Worm (Caenorhabditis elegans) whole organism, L2 larva: ENCODE results near the gene pals-19.

Source experiments
- crh-2 ChIP-seq: sonication (generic microtip); optimal IDR thresholded peaks from 2 replicates; lab custom pipeline; 2017; ENCODE audit warnings: missing biosample characterization, missing genetic modification characterization
- lin-39 ChIP-seq: fragments of 150-350 bp; optimal IDR thresholded peaks from 2 replicates; lab custom pipeline; 2014; ENCODE audit warnings: missing biosample characterization, missing genetic modification reagents, missing genetic modification characterization
- mab-5 ChIP-seq: fragments of 150-350 bp; optimal IDR thresholded peaks from 2 replicates; lab custom pipeline; 2014; ENCODE audit warnings: missing biosample characterization, missing genetic modification characterization
- nhr-23 ChIP-seq: fragments of 150-350 bp; optimal IDR thresholded peaks from 2 replicates; lab custom pipeline; 2014; ENCODE audit warnings: missing biosample characterization, missing genetic modification reagents, missing genetic modification characterization
- nhr-6 ChIP-seq: fragments of 150-350 bp; optimal IDR thresholded peaks from 2 replicates; lab custom pipeline; 2014; ENCODE audit warnings: missing biosample characterization, missing genetic modification characterization
- nhr-77 ChIP-seq: fragments of 150-350 bp; optimal IDR thresholded peaks from 2 replicates; lab custom pipeline; 2014; ENCODE audit warnings: missing biosample characterization, missing genetic modification characterization
- sem-4 ChIP-seq: fragments of 150-350 bp; optimal IDR thresholded peaks from 2 replicates; lab custom pipeline; 2014; ENCODE audit warnings: missing biosample characterization, missing genetic modification reagents, missing genetic modification characterization
- skn-1 ChIP-seq: sonication (generic microtip); optimal IDR thresholded peaks from 2 replicates; lab custom pipeline; 2017; ENCODE audit warnings: missing biosample characterization, missing genetic modification characterization
- sma-3 ChIP-seq: sonication (generic microtip); optimal IDR thresholded peaks from 2 replicates; lab custom pipeline; 2016; ENCODE audit warnings: missing genetic modification reagents, missing genetic modification characterization, missing compliant biosample characterization
- ztf-1 ChIP-seq: fragments of 200-800 bp; sonication (Bioruptor generic); conservative IDR thresholded peaks from 2 replicates; pipeline ENCODE4 v1.3.6; 2022; ENCODE audit warnings: missing genetic modification characterization, missing compliant biosample characterization

pals-19 gene

ce11 chrIII:1446747-1447146 lies 45.0 kb downstream of the pals-19 start:
- no peak for TF ChIP-seq nhr-77
- no peak for TF ChIP-seq lin-39
- TF ChIP-seq nhr-6 (tag; lab: Kevin White, UChicago): no peak
- no peak for TF ChIP-seq sem-4 (tag; lab: Kevin White, UChicago)
- TF ChIP-seq sma-3 (GFP tag; lab: Kevin White, UChicago): no peak
- TF ChIP-seq ztf-1 (GFP tag; lab: Robert Waterston, UW): no peak
- no peak for TF ChIP-seq skn-1 (tag; lab: Kevin White, UChicago)
- no peak for TF ChIP-seq nhr-23 (tag; lab: Kevin White, UChicago)
- no peak for TF ChIP-seq mab-5 (tag; lab: Kevin White, UChicago)
- TF ChIP-seq crh-2: no peak
